Worm (Caenorhabditis elegans) whole organism, L1 larva: ENCODE data around the gene ZK1128.1.

Experiments used
- fos-1 ChIP-seq: fragments of 150-350 bp; optimal IDR thresholded peaks from 2 replicates; lab custom pipeline; 2014; ENCODE audit warnings: missing biosample characterization, missing genetic modification characterization
- lin-13 ChIP-seq: fragments of 150-350 bp; optimal IDR thresholded peaks from 2 replicates; lab custom pipeline; 2014; ENCODE audit warnings: missing biosample characterization, missing genetic modification reagents, missing genetic modification characterization
- nhr-28 ChIP-seq: fragments of 150-350 bp; optimal IDR thresholded peaks from 2 replicates; lab custom pipeline; 2014; ENCODE audit warnings: missing biosample characterization, missing genetic modification characterization
- nhr-77 ChIP-seq: fragments of 150-350 bp; optimal IDR thresholded peaks from 2 replicates; lab custom pipeline; 2014; ENCODE audit warnings: missing biosample characterization, missing genetic modification characterization
- tbx-2 ChIP-seq: sonication (generic microtip); optimal IDR thresholded peaks from 2 replicates; lab custom pipeline; 2016; ENCODE audit warnings: missing genetic modification characterization, missing compliant biosample characterization
- ztf-4 ChIP-seq: fragments of 150-350 bp; optimal IDR thresholded peaks from 2 replicates; lab custom pipeline; 2014; ENCODE audit warnings: missing biosample characterization, missing genetic modification characterization

- TF ChIP-seq tbx-2 (tag; lab: Kevin White, UChicago) (no peak), lin-13 (GFP tag; lab: Kevin White, UChicago) (no peak), ztf-4 (tag; lab: Kevin White, UChicago) (no peak), nhr-28 (no peak), nhr-77 (no peak), fos-1 (no peak)
These were observed 35.8 kb downstream of the ZK1128.1 start for ce11 chrIII:10078784-10079183.
